Worm (Caenorhabditis elegans) whole organism, L2 larva: Measurements from ENCODE around the gene gnrr-4.

ENCODE experiments used
- aly-2 ChIP-seq: fragments of 150-350 bp; optimal IDR thresholded peaks from 2 replicates; lab custom pipeline; 2014; ENCODE audit warnings: missing biosample characterization, missing genetic modification characterization
- ceh-16 ChIP-seq: fragments of 150-350 bp; optimal IDR thresholded peaks from 2 replicates; lab custom pipeline; 2014; ENCODE audit warnings: missing biosample characterization, missing genetic modification characterization
- elt-1 ChIP-seq: fragments of 150-350 bp; optimal IDR thresholded peaks from 2 replicates; lab custom pipeline; 2014; ENCODE audit warnings: missing biosample characterization, missing genetic modification characterization
- elt-3 ChIP-seq: sonication (generic microtip); optimal IDR thresholded peaks from 2 replicates; lab custom pipeline; 2017; ENCODE audit warnings: missing biosample characterization, missing genetic modification characterization
- fos-1 ChIP-seq: fragments of 150-350 bp; optimal IDR thresholded peaks from 2 replicates; lab custom pipeline; 2014; ENCODE audit warnings: missing biosample characterization, missing genetic modification characterization
- mbf-1 ChIP-seq: sonication (generic microtip); optimal IDR thresholded peaks from 2 replicates; lab custom pipeline; 2017; ENCODE audit warnings: missing biosample characterization, missing genetic modification characterization
- nhr-11 ChIP-seq: fragments of 150-350 bp; optimal IDR thresholded peaks from 2 replicates; lab custom pipeline; 2014; ENCODE audit warnings: missing biosample characterization, missing genetic modification characterization
- peb-1 ChIP-seq: fragments of 150-350 bp; optimal IDR thresholded peaks from 2 replicates; lab custom pipeline; 2014; ENCODE audit warnings: missing biosample characterization, missing genetic modification characterization
- unc-39 ChIP-seq: fragments of 150-350 bp; optimal IDR thresholded peaks from 2 replicates; lab custom pipeline; 2014; ENCODE audit warnings: missing biosample characterization, missing genetic modification characterization

DNA sequence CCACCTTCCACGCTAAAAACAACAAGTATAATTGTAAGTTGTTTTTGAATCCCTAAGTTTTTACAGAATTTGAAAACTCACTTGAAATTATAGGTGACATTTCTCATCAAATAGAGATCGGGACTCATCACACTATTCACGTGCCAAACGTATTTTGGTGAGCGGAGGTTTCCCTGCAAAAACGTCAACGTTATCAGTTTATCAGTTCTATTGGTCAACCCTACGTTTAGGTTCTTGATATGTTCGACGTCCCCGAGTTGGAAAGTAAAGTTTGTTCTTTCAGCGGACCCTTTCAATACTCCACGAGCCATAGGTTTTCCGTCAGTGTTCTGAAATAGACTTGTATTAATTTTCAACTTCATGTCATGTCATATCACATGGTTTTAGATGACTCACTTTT, 47.7 kb downstream of the gnrr-4 start:
- TF ChIP-seq peb-1 = no peak
- no peak for TF ChIP-seq elt-1 (tag; lab: Kevin White, UChicago)
- no peak for TF ChIP-seq unc-39 (tag; lab: Kevin White, UChicago)
- TF ChIP-seq elt-3 (tag; lab: Kevin White, UChicago) = no peak
- TF ChIP-seq nhr-11 = no peak
- no peak for TF ChIP-seq mbf-1 (tag; lab: Kevin White, UChicago)
- TF ChIP-seq aly-2 (tag; lab: Kevin White, UChicago) = no peak
- TF ChIP-seq fos-1 = peak; percentile 60
- TF ChIP-seq ceh-16 (tag; lab: Kevin White, UChicago) = no peak
